Worm (Caenorhabditis elegans) whole organism, L2 larva: Measurements from ENCODE around the gene nhr-97.

Experiments
- C34F6.9 ChIP-seq: fragments of 150-350 bp; optimal IDR thresholded peaks from 2 replicates; lab custom pipeline; 2014; ENCODE audit warnings: missing biosample characterization, missing genetic modification characterization
- F13H6.1 ChIP-seq: sonication (generic microtip); optimal IDR thresholded peaks from 2 replicates; lab custom pipeline; 2016; ENCODE audit warnings: missing genetic modification characterization, missing compliant biosample characterization
- R02D3.7 ChIP-seq: fragments of 150-350 bp; optimal IDR thresholded peaks from 2 replicates; lab custom pipeline; 2014; ENCODE audit warnings: missing biosample characterization, missing genetic modification characterization
- Y55F3AM.14 ChIP-seq: fragments of 200-800 bp; sonication (Bioruptor generic); optimal IDR thresholded peaks from 2 replicates; lab custom pipeline; 2018; ENCODE audit warnings: mild to moderate bottlenecking, missing genetic modification characterization, missing compliant biosample characterization
- ZK546.5 ChIP-seq: sonication (generic microtip); optimal IDR thresholded peaks from 2 replicates; lab custom pipeline; 2017; ENCODE audit warnings: missing biosample characterization, missing genetic modification characterization
- alr-1 ChIP-seq: fragments of 150-350 bp; optimal IDR thresholded peaks from 2 replicates; lab custom pipeline; 2014; ENCODE audit warnings: missing biosample characterization, missing genetic modification characterization
- aly-2 ChIP-seq: fragments of 150-350 bp; optimal IDR thresholded peaks from 2 replicates; lab custom pipeline; 2014; ENCODE audit warnings: missing biosample characterization, missing genetic modification characterization
- ama-1 ChIP-seq: fragments of 150-350 bp; optimal IDR thresholded peaks from 2 replicates; lab custom pipeline; 2018; ENCODE audit warnings: inconsistent platforms
- blmp-1 ChIP-seq: sonication (generic microtip); optimal IDR thresholded peaks from 2 replicates; lab custom pipeline; 2017; ENCODE audit warnings: missing genetic modification characterization, mild to moderate bottlenecking, missing compliant biosample characterization, antibody characterized with exemption, moderate library complexity; ENCODE audit not compliant: insufficient read depth
- ceh-16 ChIP-seq: fragments of 150-350 bp; optimal IDR thresholded peaks from 2 replicates; lab custom pipeline; 2014; ENCODE audit warnings: missing biosample characterization, missing genetic modification characterization
- ceh-82 ChIP-seq: fragments of 150-350 bp; optimal IDR thresholded peaks from 2 replicates; lab custom pipeline; 2014; ENCODE audit warnings: missing biosample characterization, missing genetic modification characterization
- crh-2 ChIP-seq: sonication (generic microtip); optimal IDR thresholded peaks from 2 replicates; lab custom pipeline; 2017; ENCODE audit warnings: missing biosample characterization, missing genetic modification characterization
- dmd-4 ChIP-seq: sonication (generic microtip); optimal IDR thresholded peaks from 2 replicates; lab custom pipeline; 2017; ENCODE audit warnings: missing biosample characterization, missing genetic modification characterization
- egl-27 ChIP-seq: sonication (generic microtip); optimal IDR thresholded peaks from 3 replicates; lab custom pipeline; 2017; ENCODE audit warnings: missing biosample characterization, missing genetic modification reagents, missing genetic modification characterization
- elt-1 ChIP-seq: fragments of 150-350 bp; optimal IDR thresholded peaks from 2 replicates; lab custom pipeline; 2014; ENCODE audit warnings: missing biosample characterization, missing genetic modification characterization
- elt-3 ChIP-seq: sonication (generic microtip); optimal IDR thresholded peaks from 2 replicates; lab custom pipeline; 2017; ENCODE audit warnings: missing biosample characterization, missing genetic modification characterization
- fos-1 ChIP-seq: fragments of 150-350 bp; optimal IDR thresholded peaks from 2 replicates; lab custom pipeline; 2014; ENCODE audit warnings: missing biosample characterization, missing genetic modification characterization
- gmeb-1 ChIP-seq: fragments of 150-350 bp; optimal IDR thresholded peaks from 2 replicates; lab custom pipeline; 2014; ENCODE audit warnings: missing biosample characterization, missing genetic modification characterization
- lin-11 ChIP-seq: fragments of 150-350 bp; sonication (generic microtip); optimal IDR thresholded peaks from 2 replicates; lab custom pipeline; 2014; ENCODE audit warnings: missing biosample characterization, missing genetic modification characterization, inconsistent platforms, mixed read lengths
- lin-13 ChIP-seq: fragments of 150-350 bp; optimal IDR thresholded peaks from 2 replicates; lab custom pipeline; 2014; ENCODE audit warnings: missing biosample characterization, missing genetic modification reagents, missing genetic modification characterization
- lin-39 ChIP-seq: fragments of 150-350 bp; optimal IDR thresholded peaks from 2 replicates; lab custom pipeline; 2014; ENCODE audit warnings: missing biosample characterization, missing genetic modification reagents, missing genetic modification characterization
- lsy-2 ChIP-seq, 2 experiments: fragments of 150-350 bp in 1 of 2; sonication (generic microtip) in 1 of 2; optimal IDR thresholded peaks; 2 replicates each; lab custom pipeline; 2014 to 2017; ENCODE audit warnings: missing biosample characterization in 2 of 2, missing genetic modification characterization in 2 of 2
- mab-5 ChIP-seq: fragments of 150-350 bp; optimal IDR thresholded peaks from 2 replicates; lab custom pipeline; 2014; ENCODE audit warnings: missing biosample characterization, missing genetic modification characterization
- mdl-1 ChIP-seq, 2 experiments: fragments of 150-350 bp in 1 of 2; sonication (generic microtip) in 1 of 2; optimal IDR thresholded peaks; 2 replicates each; lab custom pipeline; 2017; ENCODE audit warnings: missing biosample characterization in 2 of 2, missing genetic modification characterization in 2 of 2
- nhr-10 ChIP-seq: sonication (generic microtip); optimal IDR thresholded peaks from 2 replicates; lab custom pipeline; 2017; ENCODE audit warnings: missing biosample characterization, missing genetic modification characterization
- nhr-11 ChIP-seq: fragments of 150-350 bp; optimal IDR thresholded peaks from 2 replicates; lab custom pipeline; 2014; ENCODE audit warnings: missing biosample characterization, missing genetic modification characterization
- nhr-12 ChIP-seq: fragments of 150-350 bp; optimal IDR thresholded peaks from 2 replicates; lab custom pipeline; 2014; ENCODE audit warnings: missing biosample characterization, missing genetic modification characterization
- nhr-129 ChIP-seq: fragments of 150-350 bp; optimal IDR thresholded peaks from 2 replicates; lab custom pipeline; 2014; ENCODE audit warnings: missing biosample characterization, missing genetic modification characterization
- nhr-21 ChIP-seq: fragments of 150-350 bp; optimal IDR thresholded peaks from 2 replicates; lab custom pipeline; 2014; ENCODE audit warnings: missing biosample characterization, missing genetic modification characterization
- nhr-23 ChIP-seq: fragments of 150-350 bp; optimal IDR thresholded peaks from 2 replicates; lab custom pipeline; 2014; ENCODE audit warnings: missing biosample characterization, missing genetic modification reagents, missing genetic modification characterization
- nhr-237 ChIP-seq: fragments of 150-350 bp; optimal IDR thresholded peaks from 2 replicates; lab custom pipeline; 2014; ENCODE audit warnings: missing biosample characterization, missing genetic modification characterization
- nhr-25 ChIP-seq: fragments of 150-350 bp; sonication (generic microtip); optimal IDR thresholded peaks from 3 replicates; lab custom pipeline; 2014; ENCODE audit warnings: missing biosample characterization, missing genetic modification characterization
- nhr-6 ChIP-seq: fragments of 150-350 bp; optimal IDR thresholded peaks from 2 replicates; lab custom pipeline; 2014; ENCODE audit warnings: missing biosample characterization, missing genetic modification characterization
- nhr-77 ChIP-seq: fragments of 150-350 bp; optimal IDR thresholded peaks from 2 replicates; lab custom pipeline; 2014; ENCODE audit warnings: missing biosample characterization, missing genetic modification characterization
- peb-1 ChIP-seq: fragments of 150-350 bp; optimal IDR thresholded peaks from 2 replicates; lab custom pipeline; 2014; ENCODE audit warnings: missing biosample characterization, missing genetic modification characterization
- sem-4 ChIP-seq: fragments of 150-350 bp; optimal IDR thresholded peaks from 2 replicates; lab custom pipeline; 2014; ENCODE audit warnings: missing biosample characterization, missing genetic modification reagents, missing genetic modification characterization
- skn-1 ChIP-seq: sonication (generic microtip); optimal IDR thresholded peaks from 2 replicates; lab custom pipeline; 2017; ENCODE audit warnings: missing biosample characterization, missing genetic modification characterization
- sma-3 ChIP-seq: sonication (generic microtip); optimal IDR thresholded peaks from 2 replicates; lab custom pipeline; 2016; ENCODE audit warnings: missing genetic modification reagents, missing genetic modification characterization, missing compliant biosample characterization
- sma-9 ChIP-seq, 2 experiments: fragments of 150-350 bp in 1 of 2; sonication (generic microtip) in 1 of 2; optimal IDR thresholded peaks; 2 replicates each; lab custom pipeline; 2014 to 2016; ENCODE audit warnings: missing genetic modification characterization in 2 of 2, mild to moderate bottlenecking in 1 of 2, missing biosample characterization in 1 of 2, missing compliant biosample characterization in 1 of 2, missing genetic modification reagents in 1 of 2, moderate library complexity in 1 of 2
- snpc-4 ChIP-seq: fragments of 150-350 bp; optimal IDR thresholded peaks from 2 replicates; lab custom pipeline; 2014; ENCODE audit warnings: missing biosample characterization, missing genetic modification characterization
- unc-39 ChIP-seq: fragments of 150-350 bp; optimal IDR thresholded peaks from 2 replicates; lab custom pipeline; 2014; ENCODE audit warnings: missing biosample characterization, missing genetic modification characterization
- unc-55 ChIP-seq: fragments of 150-350 bp; sonication (generic microtip); optimal IDR thresholded peaks from 3 replicates; lab custom pipeline; 2014; ENCODE audit warnings: missing biosample characterization, missing genetic modification reagents, missing genetic modification characterization
- unc-62 ChIP-seq: fragments of 150-350 bp; optimal IDR thresholded peaks from 2 replicates; lab custom pipeline; 2014; ENCODE audit warnings: missing biosample characterization, missing genetic modification reagents, missing genetic modification characterization
- zag-1 ChIP-seq: fragments of 150-350 bp; optimal IDR thresholded peaks from 2 replicates; lab custom pipeline; 2014; ENCODE audit warnings: missing biosample characterization, missing genetic modification characterization
- ztf-1 ChIP-seq: fragments of 200-800 bp; sonication (Bioruptor generic); conservative IDR thresholded peaks from 2 replicates; pipeline ENCODE4 v1.3.6; 2022; ENCODE audit warnings: missing genetic modification characterization, missing compliant biosample characterization
- ztf-11 ChIP-seq: sonication (generic microtip); optimal IDR thresholded peaks from 2 replicates; lab custom pipeline; 2017; ENCODE audit warnings: missing biosample characterization, missing genetic modification characterization
- ztf-4 ChIP-seq: fragments of 150-350 bp; optimal IDR thresholded peaks from 2 replicates; lab custom pipeline; 2014; ENCODE audit warnings: missing biosample characterization, missing genetic modification characterization

nhr-97 gene

DNA sequence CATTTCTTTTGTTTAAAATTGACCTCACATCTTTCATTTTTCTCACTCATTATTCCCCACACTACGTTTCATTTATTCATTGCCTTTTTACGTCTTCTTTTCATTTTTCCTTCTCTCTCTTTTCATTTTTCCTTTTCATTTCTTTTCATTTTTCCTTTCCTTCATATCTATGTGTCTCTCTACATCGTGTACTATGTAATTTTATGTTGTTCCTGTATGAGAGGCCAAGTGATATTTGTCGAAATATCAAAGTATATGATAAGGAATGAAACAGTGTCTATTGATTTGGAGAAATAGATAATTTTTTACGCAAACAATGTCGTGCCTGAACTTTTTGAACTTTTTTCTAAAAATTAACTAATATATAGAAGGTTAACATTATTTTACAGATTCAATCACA, 41.0 kb upstream of the nhr-97 start:
- no peak for TF ChIP-seq nhr-10 (tag; lab: Kevin White, UChicago)
- TF ChIP-seq nhr-129 (tag; lab: Kevin White, UChicago), result peak; percentile 31
- peak; percentile 93 for TF ChIP-seq blmp-1
- no peak for TF ChIP-seq unc-55 (GFP tag; lab: Kevin White, UChicago)
- TF ChIP-seq crh-2 (tag; lab: Kevin White, UChicago), result peak; percentile 69
- TF ChIP-seq zag-1 (tag; lab: Kevin White, UChicago), result no peak
- TF ChIP-seq C34F6.9 (tag; lab: Kevin White, UChicago), result peak; percentile 16
- TF ChIP-seq fos-1 (tag; lab: Kevin White, UChicago), result peak; percentile 92
- TF ChIP-seq ceh-16 (tag; lab: Kevin White, UChicago), result no peak
- no peak for TF ChIP-seq lin-13
- no peak for TF ChIP-seq lin-39 (tag; lab: Kevin White, UChicago)
- peak in 1 of 2 experiments; percentile 15 for TF ChIP-seq lsy-2 (tag; optimal IDR thresholded peaks at IDR 0.05; lab: Kevin White, UChicago)
- TF ChIP-seq nhr-25 (tag; lab: Kevin White, UChicago), result peak; percentile 63
- no peak for TF ChIP-seq F13H6.1 (tag; lab: Kevin White, UChicago)
- TF ChIP-seq snpc-4 (tag; lab: Kevin White, UChicago), result peak; percentile 7
- peak; percentile 24 for TF ChIP-seq sma-3
- peak; percentile 21 for TF ChIP-seq nhr-21
- TF ChIP-seq skn-1 (tag; lab: Kevin White, UChicago), result peak; percentile 40
- no peak for TF ChIP-seq ceh-82 (tag; lab: Kevin White, UChicago)

DNA sequence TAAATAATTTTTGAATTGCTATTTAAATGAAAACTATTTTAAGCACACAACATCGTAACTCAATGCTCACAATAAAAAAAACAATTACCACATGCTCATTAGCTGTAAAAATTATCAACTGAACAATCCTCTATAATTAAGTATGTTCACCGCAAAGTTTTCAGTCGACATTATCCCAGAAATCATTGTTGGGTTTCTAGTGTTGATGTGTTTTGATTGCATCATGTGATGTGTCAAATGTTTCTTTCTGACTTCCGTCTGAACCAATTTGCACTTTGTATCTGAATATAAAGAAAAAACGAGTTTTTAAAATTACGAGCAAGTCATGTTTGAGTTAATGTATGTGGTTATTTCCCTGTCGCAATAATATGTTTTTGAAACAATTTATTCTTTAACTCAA, 39.6 kb upstream of the nhr-97 start:
- peak; percentile 6 for TF ChIP-seq sma-9 (GFP tag; optimal IDR thresholded peaks at IDR 0.05; lab: Kevin White, UChicago)
- TF ChIP-seq sma-9 (tag; optimal IDR thresholded peaks at IDR 0.05; lab: Kevin White, UChicago), result no peak
- TF ChIP-seq ZK546.5 (tag; lab: Kevin White, UChicago), result no peak
- TF ChIP-seq nhr-129 (tag; lab: Kevin White, UChicago), result peak; percentile 98

DNA sequence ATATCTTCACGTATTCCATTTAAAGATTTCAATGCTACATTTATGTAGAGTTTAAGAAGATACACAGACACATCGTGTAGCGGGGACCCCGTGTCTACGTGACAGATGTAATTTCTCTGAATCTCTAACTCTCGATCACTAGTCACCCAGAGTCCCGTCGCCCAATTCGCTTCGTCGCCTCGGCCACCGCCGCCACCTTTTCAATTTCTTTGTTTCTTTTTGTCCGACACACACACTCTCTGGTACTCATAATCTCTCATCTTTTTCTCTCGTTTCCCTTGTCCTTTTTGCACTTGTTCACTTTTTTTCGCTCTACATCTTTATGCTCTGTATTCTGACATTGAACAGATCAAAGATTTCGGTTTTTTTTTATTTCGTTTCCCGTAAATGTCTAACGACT, 39.0 kb upstream of the nhr-97 start:
- TF ChIP-seq nhr-21, result peak; percentile 62
- TF ChIP-seq unc-39 (tag; lab: Kevin White, UChicago), result no peak
- no peak for TF ChIP-seq dmd-4 (tag; lab: Kevin White, UChicago)
- TF ChIP-seq sma-9 (GFP tag; optimal IDR thresholded peaks at IDR 0.05; lab: Kevin White, UChicago), result peak; percentile 92
- no peak for TF ChIP-seq sma-9 (tag; optimal IDR thresholded peaks at IDR 0.05; lab: Kevin White, UChicago)
- TF ChIP-seq nhr-12, result no peak
- TF ChIP-seq ztf-11 (tag; lab: Kevin White, UChicago), result no peak
- peak; percentile 92 for TF ChIP-seq fos-1 (tag; lab: Kevin White, UChicago)
- TF ChIP-seq ztf-1, result no peak
- TF ChIP-seq blmp-1, result peak; percentile 49
- TF ChIP-seq unc-62, result no peak
- no peak for TF ChIP-seq elt-1 (tag; lab: Kevin White, UChicago)
- TF ChIP-seq skn-1 (tag; lab: Kevin White, UChicago), result no peak
- TF ChIP-seq ama-1 (lab: Kevin White, UChicago), result peak; percentile 41
- TF ChIP-seq nhr-237 (tag; lab: Kevin White, UChicago), result no peak
- peak; percentile 23 for TF ChIP-seq ztf-4
- no peak for TF ChIP-seq aly-2 (tag; lab: Kevin White, UChicago)
- TF ChIP-seq peb-1, result no peak
- peak; percentile 87 for TF ChIP-seq sem-4
- no peak for TF ChIP-seq ZK546.5 (tag; lab: Kevin White, UChicago)
- TF ChIP-seq R02D3.7 (tag; lab: Kevin White, UChicago), result no peak
- TF ChIP-seq egl-27, result peak; percentile 44
- peak; percentile 55 for TF ChIP-seq lin-11 (tag; lab: Kevin White, UChicago)
- TF ChIP-seq F13H6.1 (tag; lab: Kevin White, UChicago), result peak; percentile 89
- no peak for TF ChIP-seq nhr-23 (tag; lab: Kevin White, UChicago)
- peak; percentile 82 for TF ChIP-seq nhr-129 (tag; lab: Kevin White, UChicago)
- peak; percentile 67 for TF ChIP-seq sma-3
- peak; percentile 45 for TF ChIP-seq ceh-16 (tag; lab: Kevin White, UChicago)
- peak; percentile 82 for TF ChIP-seq crh-2 (tag; lab: Kevin White, UChicago)
- no peak for TF ChIP-seq snpc-4 (tag; lab: Kevin White, UChicago)
- no peak for TF ChIP-seq alr-1
- no peak for TF ChIP-seq nhr-10 (tag; lab: Kevin White, UChicago)
- peak; percentile 75 for TF ChIP-seq lin-13
- peak; percentile 68 for TF ChIP-seq Y55F3AM.14 (GFP tag; lab: Kevin White, UChicago)
- TF ChIP-seq C34F6.9 (tag; lab: Kevin White, UChicago), result peak; percentile 83
- TF ChIP-seq nhr-77 (tag; lab: Kevin White, UChicago), result no peak
- no peak for TF ChIP-seq nhr-11 (tag; lab: Kevin White, UChicago)
- TF ChIP-seq unc-55 (GFP tag; lab: Kevin White, UChicago), result peak; percentile 67
- peak; percentile 48 for TF ChIP-seq zag-1 (tag; lab: Kevin White, UChicago)
- TF ChIP-seq nhr-25 (tag; lab: Kevin White, UChicago), result peak; percentile 66
- peak in 1 of 2 experiments; percentile 63 for TF ChIP-seq mdl-1 (tag; optimal IDR thresholded peaks at IDR 0.05; lab: Kevin White, UChicago)
- peak; percentile 23 for TF ChIP-seq gmeb-1 (tag; lab: Kevin White, UChicago)
- TF ChIP-seq lin-39 (tag; lab: Kevin White, UChicago), result no peak
- peak; percentile 9 for TF ChIP-seq nhr-6 (tag; lab: Kevin White, UChicago)
- TF ChIP-seq elt-3 (tag; lab: Kevin White, UChicago), result no peak
- peak; percentile 5 for TF ChIP-seq mab-5 (tag; lab: Kevin White, UChicago)
